Worm (Caenorhabditis elegans): ENCODE measurements around the gene H35B03.2.

DNA sequence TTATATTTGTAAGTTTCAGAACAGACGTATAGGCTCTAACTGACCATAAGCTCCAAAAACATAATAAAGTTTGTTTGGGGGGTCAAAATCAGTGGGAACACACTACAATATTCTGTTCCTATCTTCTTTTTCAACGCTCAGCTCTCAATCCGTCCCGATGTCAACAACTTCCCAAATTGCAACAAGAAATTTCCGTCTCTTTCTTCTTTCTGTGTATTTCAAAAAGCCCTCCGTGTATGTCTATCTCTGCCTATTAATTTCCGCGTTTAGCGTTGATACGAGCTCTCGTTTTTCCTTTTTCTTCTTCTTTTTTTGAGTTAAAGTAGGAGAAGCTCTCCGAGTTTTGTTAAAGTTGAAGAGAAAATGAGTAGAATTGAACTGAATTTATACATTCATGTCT, 7.8 kb downstream of the H35B03.2 start:
- TF ChIP-seq pha-4 (tag; optimal IDR thresholded peaks at IDR 0.05) = no peak
- no peak for TF ChIP-seq blmp-1 (tag; optimal IDR thresholded peaks at IDR 0.05)
